Fruit fly (Drosophila melanogaster): ENCODE results near the gene eIF4EHP.
A peak's percentile ranks its signal among the peaks of the same experiment; 100 is the strongest.

eIF4EHP gene

DNA sequence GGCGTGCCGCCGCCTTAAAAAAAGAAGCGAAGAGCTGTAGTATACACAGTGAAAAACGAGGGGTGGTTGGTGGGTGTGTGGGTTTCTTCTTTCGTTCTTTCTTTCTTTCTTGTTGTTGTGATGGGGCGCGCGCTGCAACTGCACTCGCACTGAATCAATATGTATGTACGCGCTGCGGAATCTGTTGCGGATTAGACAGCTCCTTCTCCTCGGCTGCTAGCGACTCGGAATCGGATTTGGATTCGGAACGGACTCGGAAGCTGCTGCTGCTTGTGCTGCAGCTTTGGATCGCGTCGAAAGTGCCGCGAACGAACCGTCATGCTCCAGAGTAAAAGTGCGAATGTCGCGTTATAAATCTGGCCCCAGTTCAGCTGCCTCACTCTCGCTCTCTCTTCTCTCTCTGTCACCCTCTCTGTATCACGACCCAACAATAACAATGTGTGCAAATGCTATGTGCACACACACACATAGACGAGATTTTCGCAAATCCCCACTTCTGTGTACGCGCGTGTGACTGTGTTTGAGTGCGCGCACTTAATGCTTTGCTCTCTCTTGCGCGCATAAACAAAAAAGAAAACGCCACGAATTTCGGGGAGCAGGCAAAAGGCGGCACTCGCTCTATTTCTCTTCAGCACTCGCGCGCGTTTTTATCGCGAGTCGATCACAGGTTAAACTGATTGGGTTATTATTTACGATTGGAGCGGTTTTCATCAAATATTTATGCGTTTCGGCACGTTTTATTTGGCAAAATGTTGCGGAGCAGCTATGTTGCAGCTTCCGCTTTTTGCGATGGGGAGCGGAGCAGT lies 77.5 kb downstream of the eIF4EHP start (continued):
- TF ChIP-seq sisA (GFP tag; IDR thresholded peaks at IDR 0.05) (no peak), Myb (GFP tag; optimal IDR thresholded peaks at IDR 0.05) (no peak), croc (GFP tag; conservative IDR thresholded peaks at IDR 0.05) (no peak), Camta (GFP tag; optimal IDR thresholded peaks at IDR 0.05) (no peak), fd64A (GFP tag; optimal IDR thresholded peaks at IDR 0.05) (no peak), Side (GFP tag; optimal IDR thresholded peaks at IDR 0.05) (no peak), dysf (GFP tag; IDR thresholded peaks at IDR 0.05) (no peak), ro (GFP tag; IDR thresholded peaks at IDR 0.05) (no peak), crp (GFP tag; optimal IDR thresholded peaks at IDR 0.05) (no peak), CG12071 (GFP tag; optimal IDR thresholded peaks at IDR 0.05) (peak; percentile 8), CG3281 (GFP tag; optimal IDR thresholded peaks at IDR 0.05) (peak; percentile 6), pho (GFP tag; optimal IDR thresholded peaks at IDR 0.05) (no peak), Nf-YC (tag; optimal IDR thresholded peaks at IDR 0.05) (no peak), CG3838 (GFP tag; optimal IDR thresholded peaks at IDR 0.05) (no peak), CG4328 (GFP tag; optimal IDR thresholded peaks at IDR 0.05) (no peak), Pdp1 (GFP tag; optimal IDR thresholded peaks at IDR 0.05) (no peak), CG8765 (GFP tag; IDR thresholded peaks at IDR 0.05) (no peak), ind (GFP tag; optimal IDR thresholded peaks at IDR 0.05) (no peak), bsh (GFP tag; optimal IDR thresholded peaks at IDR 0.05) (peak in 1 of 2 experiments; percentile 29), Opbp (GFP tag; IDR thresholded peaks at IDR 0.05; ENCODE audit: partially characterized antibody) (no peak), CG33213 (GFP tag; optimal IDR thresholded peaks at IDR 0.05) (no peak), CG15479 (GFP tag; optimal IDR thresholded peaks at IDR 0.05) (peak; percentile 53), Mad (GFP tag; optimal IDR thresholded peaks at IDR 0.05) (no peak), CG9797 (GFP tag; optimal IDR thresholded peaks at IDR 0.05) (no peak), sob (GFP tag; IDR thresholded peaks at IDR 0.05) (peak; percentile 41; the same call in 1 of the 2 replicates), pros (GFP tag; optimal IDR thresholded peaks at IDR 0.05) (no peak), klu (GFP tag; IDR thresholded peaks at IDR 0.05) (no peak), gt (GFP tag; IDR thresholded peaks at IDR 0.05) (no peak), PHDP (tag; optimal IDR thresholded peaks at IDR 0.05) (no peak), HmgD (GFP tag; optimal IDR thresholded peaks at IDR 0.05) (no peak), CG31441 (GFP tag; IDR thresholded peaks at IDR 0.05) (no peak; the same call in 1 of the 2 replicates), mam (GFP tag; optimal IDR thresholded peaks at IDR 0.05) (no peak), CG34422 (GFP tag; IDR thresholded peaks at IDR 0.05) (no peak; the same call in 2 of the 3 replicates), ham (GFP tag; IDR thresholded peaks at IDR 0.05) (no peak), ato (GFP tag; IDR thresholded peaks at IDR 0.05; ENCODE audit: partially characterized antibody) (0 out of 2 replicates have a peak, but pooled peaks have one; percentile 22), CG7271 (tag; optimal IDR thresholded peaks at IDR 0.05) (no peak), fd102C (GFP tag; optimal IDR thresholded peaks at IDR 0.05) (no peak), Sox100B (GFP tag; optimal IDR thresholded peaks at IDR 0.05) (no peak), Oli (tag; optimal IDR thresholded peaks at IDR 0.05) (no peak), esg (GFP tag; conservative IDR thresholded peaks at IDR 0.05) (no peak), jumu (GFP tag; optimal IDR thresholded peaks at IDR 0.05) (no peak), inv (GFP tag; IDR thresholded peaks at IDR 0.05; ENCODE audit: partially characterized antibody) (no peak), CG12659 (GFP tag; optimal IDR thresholded peaks at IDR 0.05) (no peak), CG6272 (GFP tag; IDR thresholded peaks at IDR 0.05) (no peak), Oaz (GFP tag; IDR thresholded peaks at IDR 0.05) (no peak), pfk (GFP tag; optimal IDR thresholded peaks at IDR 0.05) (no peak), B-H1 (GFP tag; IDR thresholded peaks at IDR 0.05) (no peak), chn (GFP tag; optimal IDR thresholded peaks at IDR 0.05) (peak; percentile 2), CG6175 (GFP tag; IDR thresholded peaks at IDR 0.05) (0 out of 3 replicates have a peak, but pooled peaks have one; percentile 24), CG2120 (GFP tag; optimal IDR thresholded peaks at IDR 0.05) (no peak)
